Worm (Caenorhabditis elegans): ENCODE results near the gene M163.9.

M163.9 gene

ce11 chrX:14500422-14501058 lies 31.2 kb downstream of the M163.9 start (continued):
- TF ChIP-seq akir-1 (GFP tag; optimal IDR thresholded peaks at IDR 0.05) = no peak
- TF ChIP-seq egl-18 (GFP tag; IDR thresholded peaks at IDR 0.05) = no peak
- no peak for TF ChIP-seq attf-6 (GFP tag; IDR thresholded peaks at IDR 0.05)
- no peak for TF ChIP-seq T26A5.8 (tag; optimal IDR thresholded peaks at IDR 0.05)
- no peak for TF ChIP-seq Y95B8A.8 (GFP tag; IDR thresholded peaks at IDR 0.05)
- no peak for TF ChIP-seq aptf-2 (GFP tag; conservative IDR thresholded peaks at IDR 0.05)
- TF ChIP-seq madf-6 (GFP tag; IDR thresholded peaks at IDR 0.05) = no peak
- TF ChIP-seq snpc-3.4 (tag; optimal IDR thresholded peaks at IDR 0.05) = no peak
- TF ChIP-seq nhr-120 (GFP tag; IDR thresholded peaks at IDR 0.05) = no peak
- no peak for TF ChIP-seq ztf-6 (GFP tag; IDR thresholded peaks at IDR 0.05)
- no peak for TF ChIP-seq unc-62 (GFP tag; optimal IDR thresholded peaks at IDR 0.05)
- TF ChIP-seq Y79H2A.3 (GFP tag; conservative IDR thresholded peaks at IDR 0.05) = no peak
- no peak for TF ChIP-seq xnd-1 (tag; optimal IDR thresholded peaks at IDR 0.05)
- TF ChIP-seq ceh-27 (GFP tag; optimal IDR thresholded peaks at IDR 0.05) = no peak
- TF ChIP-seq ceh-91 (GFP tag; IDR thresholded peaks at IDR 0.05) = no peak
- no peak for TF ChIP-seq sea-2 (GFP tag; IDR thresholded peaks at IDR 0.05)
- no peak for TF ChIP-seq ceh-79 (tag; optimal IDR thresholded peaks at IDR 0.05)
- no peak for TF ChIP-seq F57A8.1 (GFP tag; optimal IDR thresholded peaks at IDR 0.05)
- no peak for TF ChIP-seq lsy-27 (tag; optimal IDR thresholded peaks at IDR 0.05; ENCODE audit: borderline replicate concordance, insufficient read depth)
- TF ChIP-seq ztf-28 (GFP tag; IDR thresholded peaks at IDR 0.05) = no peak
- TF ChIP-seq F49E8.2 (tag; optimal IDR thresholded peaks at IDR 0.05; ENCODE audit: insufficient read depth) = no peak
- no peak for TF ChIP-seq lag-1 (GFP tag; IDR thresholded peaks at IDR 0.05)
- no peak for TF ChIP-seq bed-1 (GFP tag; IDR thresholded peaks at IDR 0.05)
- TF ChIP-seq dpff-1 (tag; optimal IDR thresholded peaks at IDR 0.05) = no peak
- no peak for TF ChIP-seq lsl-1 (GFP tag; optimal IDR thresholded peaks at IDR 0.05)
- no peak for TF ChIP-seq mcd-1 (GFP tag; IDR thresholded peaks at IDR 0.05)
- peak; percentile 92 for TF ChIP-seq atf-7 (tag; optimal IDR thresholded peaks at IDR 0.05)
- no peak for TF ChIP-seq athp-1 (tag; optimal IDR thresholded peaks at IDR 0.05)
- TF ChIP-seq nhr-80 (tag; optimal IDR thresholded peaks at IDR 0.05) = peak; percentile 97
- TF ChIP-seq pha-4 (tag; optimal IDR thresholded peaks at IDR 0.05) = peak; percentile 43
- TF ChIP-seq die-1 (tag; optimal IDR thresholded peaks at IDR 0.05) = no peak
- no peak for TF ChIP-seq cebp-1 (GFP tag; IDR thresholded peaks at IDR 0.05)
- peak; percentile 50 for TF ChIP-seq cebp-1 (tag; optimal IDR thresholded peaks at IDR 0.05)
- no peak for TF ChIP-seq F39B2.1 (GFP tag; IDR thresholded peaks at IDR 0.05)
- no peak for TF ChIP-seq B0035.1 (tag; optimal IDR thresholded peaks at IDR 0.05)
- no peak for TF ChIP-seq F23B12.7 (tag; optimal IDR thresholded peaks at IDR 0.05; ENCODE audit: insufficient read depth)
- TF ChIP-seq ets-4 (GFP tag; optimal IDR thresholded peaks at IDR 0.05) = no peak
- no peak for TF ChIP-seq Y53F4B.3 (GFP tag; IDR thresholded peaks at IDR 0.05)

- TF ChIP-seq egl-44 (GFP tag; IDR thresholded peaks at IDR 0.05) = 0 out of 2 replicates have a peak, but pooled peaks have one; percentile 43
- TF ChIP-seq tlf-1 (GFP tag; optimal IDR thresholded peaks at IDR 0.05) = peak; percentile 77
- TF ChIP-seq snpc-4 (GFP tag; optimal IDR thresholded peaks at IDR 0.05) = no peak
- peak in 2 of 4 experiments; percentile 1 to 40 for TF ChIP-seq snpc-4 (tag; optimal IDR thresholded peaks at IDR 0.05)
- TF ChIP-seq bed-2 (GFP tag; IDR thresholded peaks at IDR 0.05) = no peak
- no peak for TF ChIP-seq B0035.1 (tag; optimal IDR thresholded peaks at IDR 0.05)
- peak; percentile 89 for TF ChIP-seq nhr-80 (tag; optimal IDR thresholded peaks at IDR 0.05)
- TF ChIP-seq lir-1 (GFP tag; conservative IDR thresholded peaks at IDR 0.05) = peak; percentile 66
- 0 out of 2 replicates have a peak, but pooled peaks have one; percentile 35 for TF ChIP-seq dox-1 (GFP tag; IDR thresholded peaks at IDR 0.05)
- no peak for TF ChIP-seq mel-28 (tag; optimal IDR thresholded peaks at IDR 0.05; ENCODE audit: borderline replicate concordance)
- TF ChIP-seq egl-18 (GFP tag; IDR thresholded peaks at IDR 0.05) = no peak
- TF ChIP-seq nfyb-1 (GFP tag; IDR thresholded peaks at IDR 0.05) = 0 out of 2 replicates have a peak, but pooled peaks have one; percentile 28
- TF ChIP-seq ceh-91 (GFP tag; IDR thresholded peaks at IDR 0.05) = no peak
- TF ChIP-seq lin-54 (GFP tag; optimal IDR thresholded peaks at IDR 0.05) = peak; percentile 12
- TF ChIP-seq pha-4 (tag; optimal IDR thresholded peaks at IDR 0.05) = peak; percentile 33
Observed at ce11 chrX:14502116-14502587, 32.8 kb downstream of the M163.9 start.

Measured in whole organism, young adult.